Fruit fly (Drosophila melanogaster) whole organism, embryonic: Measurements from ENCODE around the gene CG3224.
A peak's percentile ranks its signal among the peaks of the same experiment; 100 is the strongest.

Experiments
- Antp ChIP-seq: fragments of 200-800 bp; sonication (Bioruptor generic); optimal IDR thresholded peaks from 3 replicates; lab custom pipeline; 2016; ENCODE audit warnings: missing biosample characterization, missing genetic modification characterization
- Atf3 ChIP-seq: fragments of 200-800 bp; sonication (Bioruptor generic); optimal IDR thresholded peaks from 3 replicates; lab custom pipeline; 2016; ENCODE audit warnings: missing biosample characterization, missing genetic modification characterization
- Awh ChIP-seq: fragments of 200-800 bp; sonication (Bioruptor generic); IDR thresholded peaks from 2 replicates; pipeline ENCODE4, ENCODE4 v1.3.6; 2022; ENCODE audit warnings: missing biosample characterization, missing genetic modification characterization
- CG1024 ChIP-seq: fragments of 200-800 bp; sonication (Bioruptor generic); IDR thresholded peaks from 2 replicates; pipeline ENCODE4 v1.3.6; 2022; ENCODE audit warnings: missing biosample characterization, missing genetic modification characterization
- CG10462 ChIP-seq: fragments of 200-800 bp; sonication (Bioruptor generic); optimal IDR thresholded peaks from 2 replicates; lab custom pipeline; 2016; ENCODE audit warnings: missing biosample characterization, missing genetic modification characterization
- CG11247 ChIP-seq: fragments of 200-800 bp; sonication (Bioruptor generic); IDR thresholded peaks from 2 replicates; pipeline ENCODE4 v1.3.6; 2022; ENCODE audit warnings: missing biosample characterization, missing genetic modification characterization
- CG12299 ChIP-seq: fragments of 200-800 bp; sonication (Bioruptor generic); optimal IDR thresholded peaks from 2 replicates; lab custom pipeline; 2018; ENCODE audit warnings: missing biosample characterization, mild to moderate bottlenecking, missing genetic modification characterization
- CG12769 ChIP-seq: fragments of 200-800 bp; sonication (Bioruptor generic); optimal IDR thresholded peaks from 2 replicates; lab custom pipeline; 2019; ENCODE audit warnings: missing biosample characterization, mild to moderate bottlenecking, missing genetic modification characterization, moderate library complexity
- CG13894 ChIP-seq: fragments of 200-800 bp; sonication (Bioruptor generic); optimal IDR thresholded peaks from 3 replicates; lab custom pipeline; 2018; ENCODE audit warnings: missing biosample characterization, mild to moderate bottlenecking, missing genetic modification characterization, moderate library complexity
- CG14667 ChIP-seq: fragments of 200-800 bp; sonication (Bioruptor generic); IDR thresholded peaks from 2 replicates; pipeline ENCODE4 v1.3.6; 2022; ENCODE audit warnings: missing biosample characterization, missing genetic modification characterization
- CG15073 ChIP-seq: fragments of 200-800 bp; sonication (Bioruptor generic); optimal IDR thresholded peaks from 2 replicates; lab custom pipeline; 2016; ENCODE audit warnings: missing biosample characterization, missing genetic modification characterization
- CG16863 ChIP-seq: fragments of 200-800 bp; sonication (Bioruptor generic); optimal IDR thresholded peaks from 3 replicates; lab custom pipeline; 2016; ENCODE audit warnings: missing biosample characterization, missing genetic modification characterization
- CG17328 ChIP-seq: fragments of 200-800 bp; sonication (Bioruptor generic); IDR thresholded peaks from 2 replicates; pipeline ENCODE4 v1.3.6; 2022; ENCODE audit warnings: missing biosample characterization, missing genetic modification characterization
- CG17912 ChIP-seq: fragments of 200-800 bp; sonication (Bioruptor generic); optimal IDR thresholded peaks from 2 replicates; lab custom pipeline; 2018; ENCODE audit warnings: missing biosample characterization, mild to moderate bottlenecking, missing genetic modification characterization
- CG18764 ChIP-seq: fragments of 200-800 bp; sonication (Bioruptor generic); optimal IDR thresholded peaks from 3 replicates; lab custom pipeline; 2016; ENCODE audit warnings: missing biosample characterization, missing genetic modification characterization
- CG2678 ChIP-seq: fragments of 200-800 bp; sonication (Bioruptor generic); optimal IDR thresholded peaks from 3 replicates; lab custom pipeline; 2019; ENCODE audit warnings: missing biosample characterization, mild to moderate bottlenecking, missing genetic modification characterization, moderate library complexity
- CG2712 ChIP-seq: fragments of 200-800 bp; optimal IDR thresholded peaks from 3 replicates; lab custom pipeline; 2019; ENCODE audit warnings: missing biosample characterization, mild to moderate bottlenecking, missing genetic modification characterization, moderate library complexity
- CG6683 ChIP-seq: fragments of 200-800 bp; sonication (Bioruptor generic); optimal IDR thresholded peaks from 2 replicates; lab custom pipeline; 2017; ENCODE audit warnings: missing biosample characterization, mild to moderate bottlenecking, missing genetic modification characterization, missing genetic modification reagents
- CG7745 ChIP-seq: fragments of 200-800 bp; sonication (Bioruptor generic); optimal IDR thresholded peaks from 2 replicates; lab custom pipeline; 2018; ENCODE audit warnings: missing biosample characterization, mild to moderate bottlenecking, missing genetic modification characterization, moderate library complexity
- CG8359 ChIP-seq: fragments of 200-800 bp; sonication (Bioruptor generic); optimal IDR thresholded peaks from 2 replicates; lab custom pipeline; 2017; ENCODE audit warnings: missing biosample characterization, mild to moderate bottlenecking, missing genetic modification characterization, borderline replicate concordance
- CG9876 ChIP-seq: fragments of 200-800 bp; sonication (Bioruptor generic); optimal IDR thresholded peaks from 2 replicates; lab custom pipeline; 2016; ENCODE audit warnings: missing biosample characterization, missing genetic modification characterization
- Dp ChIP-seq: fragments of 200-800 bp; sonication (Bioruptor generic); optimal IDR thresholded peaks from 2 replicates; lab custom pipeline; 2018; ENCODE audit warnings: missing biosample characterization, mild to moderate bottlenecking, missing genetic modification characterization, moderate library complexity
- HLH54F ChIP-seq: fragments of 200-800 bp; sonication (Bioruptor generic); optimal IDR thresholded peaks from 3 replicates; lab custom pipeline; 2016; ENCODE audit warnings: missing biosample characterization, missing genetic modification characterization
- HmgZ ChIP-seq: fragments of 200-800 bp; sonication (Bioruptor generic); optimal IDR thresholded peaks from 2 replicates; lab custom pipeline; 2018; ENCODE audit warnings: missing biosample characterization, mild to moderate bottlenecking, missing genetic modification characterization
- Hmx ChIP-seq: fragments of 200-800 bp; sonication (Bioruptor generic); optimal IDR thresholded peaks from 2 replicates; lab custom pipeline; 2016; ENCODE audit warnings: missing biosample characterization, missing genetic modification characterization
- Meics ChIP-seq: fragments of 200-800 bp; sonication (Bioruptor generic); optimal IDR thresholded peaks from 2 replicates; lab custom pipeline; 2017; ENCODE audit warnings: missing biosample characterization, mild to moderate bottlenecking, missing genetic modification characterization
- Scr ChIP-seq: fragments of 200-800 bp; sonication (Bioruptor generic); IDR thresholded peaks from 2 replicates; pipeline ENCODE4 v1.3.6; 2022; ENCODE audit warnings: missing biosample characterization, missing genetic modification characterization; ENCODE audit not compliant: partially characterized antibody
- Six4 ChIP-seq: fragments of 200-800 bp; sonication (Bioruptor generic); optimal IDR thresholded peaks from 2 replicates; lab custom pipeline; 2016; ENCODE audit warnings: missing biosample characterization, missing genetic modification characterization
- Sox100B ChIP-seq: fragments of 200-800 bp; sonication (Bioruptor generic); optimal IDR thresholded peaks from 3 replicates; lab custom pipeline; 2018; ENCODE audit warnings: missing biosample characterization, mild to moderate bottlenecking, missing genetic modification characterization
- Sry-δ ChIP-seq: fragments of 200-800 bp; sonication (Bioruptor generic); optimal IDR thresholded peaks from 2 replicates; lab custom pipeline; 2016; ENCODE audit warnings: missing biosample characterization, missing genetic modification characterization
- Trl ChIP-seq, 3 experiments: fragments of >200 bp in 2 of 3; fragments of 200-800 bp in 1 of 3; sonication (Bioruptor generic) in 1 of 3; optimal IDR thresholded peaks; 2 replicates in 1 of 3; 3 replicates in 2 of 3; lab custom pipeline; 2016 to 2017; ENCODE audit warnings: missing biosample characterization in 1 of 3, missing genetic modification characterization in 1 of 3
- ap ChIP-seq: fragments of 200-800 bp; sonication (Bioruptor generic); IDR thresholded peaks from 2 replicates; pipeline ENCODE4 v1.3.6; 2022; ENCODE audit warnings: missing biosample characterization, missing genetic modification characterization
- az2 ChIP-seq: fragments of 200-800 bp; sonication (Bioruptor generic); optimal IDR thresholded peaks from 3 replicates; lab custom pipeline; 2016; ENCODE audit warnings: missing biosample characterization, missing genetic modification characterization
- btn ChIP-seq: fragments of 200-800 bp; sonication (Bioruptor generic); optimal IDR thresholded peaks from 2 replicates; lab custom pipeline; 2016; ENCODE audit warnings: missing biosample characterization, missing genetic modification characterization
- chinmo ChIP-seq: fragments of 200-800 bp; sonication (Bioruptor generic); IDR thresholded peaks from 4 replicates; pipeline ENCODE4 v1.3.6; 2022; ENCODE audit warnings: missing biosample characterization, missing genetic modification characterization; ENCODE audit not compliant: partially characterized antibody
- ci ChIP-seq: fragments of 200-800 bp; sonication (Bioruptor generic); IDR thresholded peaks from 3 replicates; pipeline ENCODE4 v1.3.6; 2022; ENCODE audit warnings: missing biosample characterization, missing genetic modification characterization
- esg ChIP-seq: fragments of 200-800 bp; sonication (Bioruptor generic); conservative IDR thresholded peaks from 2 replicates; pipeline ENCODE4 v1.3.6; 2022; ENCODE audit warnings: missing biosample characterization, missing genetic modification characterization
- fu2 ChIP-seq: fragments of 200-800 bp; sonication (Bioruptor generic); optimal IDR thresholded peaks from 2 replicates; lab custom pipeline; 2016; ENCODE audit warnings: missing biosample characterization, missing genetic modification characterization
- her ChIP-seq: fragments of 200-800 bp; sonication (Bioruptor generic); optimal IDR thresholded peaks from 2 replicates; lab custom pipeline; 2016; ENCODE audit warnings: missing biosample characterization, missing genetic modification characterization
- hth ChIP-seq: fragments of >200 bp; optimal IDR thresholded peaks from 2 replicates; lab custom pipeline; 2017; ENCODE audit warnings: inconsistent platforms
- kah ChIP-seq: fragments of 200-800 bp; sonication (Bioruptor generic); optimal IDR thresholded peaks from 2 replicates; lab custom pipeline; 2018; ENCODE audit warnings: missing biosample characterization, mild to moderate bottlenecking, missing genetic modification characterization
- klu ChIP-seq: fragments of 200-800 bp; sonication (Bioruptor generic); IDR thresholded peaks from 2 replicates; pipeline ENCODE4 v1.3.6; 2022; ENCODE audit warnings: missing biosample characterization, missing genetic modification characterization
- nom ChIP-seq: fragments of 200-800 bp; sonication (Bioruptor generic); optimal IDR thresholded peaks from 2 replicates; lab custom pipeline; 2017; ENCODE audit warnings: missing biosample characterization, missing genetic modification characterization, mild to moderate bottlenecking, moderate library complexity, missing genetic modification reagents
- pho ChIP-seq: fragments of 200-800 bp; sonication (Bioruptor generic); optimal IDR thresholded peaks from 2 replicates; lab custom pipeline; 2016; ENCODE audit warnings: missing biosample characterization, missing genetic modification characterization
- phol ChIP-seq: fragments of 200-800 bp; sonication (Bioruptor generic); optimal IDR thresholded peaks from 3 replicates; lab custom pipeline; 2018; ENCODE audit warnings: missing biosample characterization, mild to moderate bottlenecking, missing genetic modification characterization, moderate library complexity
- pzg ChIP-seq: fragments of 200-800 bp; sonication (Bioruptor generic); optimal IDR thresholded peaks from 3 replicates; lab custom pipeline; 2018; ENCODE audit warnings: missing biosample characterization, mild to moderate bottlenecking, missing genetic modification characterization, moderate library complexity
- rib ChIP-seq: fragments of 200-800 bp; sonication (Bioruptor generic); IDR thresholded peaks from 2 replicates; pipeline ENCODE4 v1.3.6; 2022; ENCODE audit warnings: missing biosample characterization, missing genetic modification characterization
- run ChIP-seq: fragments of 200-800 bp; sonication (Bioruptor generic); optimal IDR thresholded peaks from 3 replicates; lab custom pipeline; 2018; ENCODE audit warnings: missing biosample characterization, mild to moderate bottlenecking, missing genetic modification characterization
- sqz ChIP-seq: fragments of 200-800 bp; sonication (Bioruptor generic); optimal IDR thresholded peaks from 3 replicates; lab custom pipeline; 2018; ENCODE audit warnings: missing biosample characterization, mild to moderate bottlenecking, missing genetic modification characterization
- tup ChIP-seq: fragments of 200-800 bp; sonication (Bioruptor generic); optimal IDR thresholded peaks from 2 replicates; lab custom pipeline; 2016; ENCODE audit warnings: missing biosample characterization, mild to moderate bottlenecking, missing genetic modification characterization, moderate library complexity

The CG3224 gene

DNA sequence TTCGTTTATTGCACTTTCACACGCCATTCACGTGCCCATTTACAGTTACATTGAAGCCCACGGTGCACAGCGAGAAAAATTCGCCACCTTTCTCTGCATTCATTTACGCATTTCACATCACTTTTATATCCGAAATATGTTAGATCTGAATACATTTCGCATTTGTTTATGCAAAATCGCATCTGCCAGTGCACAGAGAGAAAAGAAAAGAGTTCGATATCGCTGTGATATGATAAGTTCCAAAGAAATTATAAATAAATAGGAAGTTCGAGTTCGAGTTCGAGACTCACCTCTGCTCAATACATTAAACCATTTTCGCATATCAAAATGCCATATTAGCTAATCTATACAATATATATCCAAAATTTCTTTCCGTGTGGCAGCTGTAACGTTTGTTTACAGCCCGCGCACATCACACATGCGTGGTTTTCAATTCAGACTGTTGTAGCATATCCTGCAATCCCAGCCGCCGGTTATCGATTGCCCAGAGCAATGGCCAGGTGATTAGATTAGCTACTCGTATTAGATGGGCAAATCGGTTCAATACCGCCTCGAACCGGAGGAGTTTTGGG is 5.2 kb downstream of the CG3224 start (continued):
- TF ChIP-seq Dp (GFP tag; lab: Kevin White, UChicago) (no peak), HmgZ (tag; lab: Kevin White, UChicago) (peak; percentile 81), CG10462 (GFP tag; lab: Kevin White, UChicago) (peak; percentile 64), her (GFP tag; lab: Kevin White, UChicago) (peak; percentile 70), nom (GFP tag; lab: Kevin White, UChicago) (peak; percentile 69), pzg (no peak), chinmo (no peak), ci (peak; percentile 67; the same call in 2 of the 3 replicates), Sox100B (GFP tag; lab: Kevin White, UChicago) (peak; percentile 89), fu2 (GFP tag; lab: Kevin White, UChicago) (peak; percentile 79), CG11247 (GFP tag; lab: Robert Waterston, UW) (peak; percentile 75), CG14667 (peak; percentile 68), CG8359 (GFP tag; lab: Kevin White, UChicago) (peak; percentile 30), CG2678 (tag; lab: Kevin White, UChicago) (peak; percentile 90), run (tag; lab: Kevin White, UChicago) (peak; percentile 45), rib (GFP tag; lab: Robert Waterston, UW) (0 out of 2 replicates have a peak, but pooled peaks have one; percentile 12), tup (GFP tag; lab: Kevin White, UChicago) (peak; percentile 77), hth (lab: Kevin White, UChicago) (no peak), Sry-δ (GFP tag; lab: Kevin White, UChicago) (peak; percentile 34), CG9876 (GFP tag; lab: Kevin White, UChicago) (peak; percentile 65), Six4 (GFP tag; lab: Kevin White, UChicago) (peak; percentile 64), HLH54F (peak; percentile 80), CG18764 (GFP tag; lab: Kevin White, UChicago) (peak; percentile 76), CG12769 (tag; lab: Kevin White, UChicago) (peak; percentile 85), phol (tag; lab: Kevin White, UChicago) (peak; percentile 86), CG17912 (no peak), CG17328 (GFP tag; lab: Robert Waterston, UW) (peak; percentile 76), CG1024 (GFP tag; lab: Robert Waterston, UW) (peak; percentile 45; the same call in 1 of the 2 replicates), az2 (GFP tag; lab: Kevin White, UChicago) (peak; percentile 81), Awh (peak; percentile 57), Meics (peak; percentile 89), ap (GFP tag; lab: Robert Waterston, UW) (peak; percentile 45; the same call in 1 of the 2 replicates), pho (peak; percentile 80), Hmx (GFP tag; lab: Kevin White, UChicago) (peak; percentile 58), CG16863 (peak; percentile 76), Antp (GFP tag; lab: Kevin White, UChicago) (peak; percentile 80), Atf3 (GFP tag; lab: Kevin White, UChicago) (peak; percentile 60), CG6683 (GFP tag; lab: Kevin White, UChicago) (peak; percentile 69), Scr (no peak), kah (GFP tag; lab: Kevin White, UChicago) (peak; percentile 59), sqz (GFP tag; lab: Kevin White, UChicago) (peak; percentile 56), esg (GFP tag; lab: Robert Waterston, UW) (peak; percentile 85), CG15073 (GFP tag; lab: Kevin White, UChicago) (no peak), CG12299 (tag; lab: Kevin White, UChicago) (peak; percentile 77), CG2712 (peak; percentile 83), btn (peak; percentile 66), Trl (optimal IDR thresholded peaks at IDR 0.05; lab: Kevin White, UChicago) (no peak), Trl (GFP tag; optimal IDR thresholded peaks at IDR 0.05; lab: Kevin White, UChicago) (peak; percentile 81), CG7745 (tag; lab: Kevin White, UChicago) (no peak), klu (GFP tag; lab: Robert Waterston, UW) (peak; percentile 69), CG13894 (tag; lab: Kevin White, UChicago) (peak; percentile 49)
